Fruit fly (Drosophila melanogaster): ENCODE data around the gene hyx.

hyx gene

DNA sequence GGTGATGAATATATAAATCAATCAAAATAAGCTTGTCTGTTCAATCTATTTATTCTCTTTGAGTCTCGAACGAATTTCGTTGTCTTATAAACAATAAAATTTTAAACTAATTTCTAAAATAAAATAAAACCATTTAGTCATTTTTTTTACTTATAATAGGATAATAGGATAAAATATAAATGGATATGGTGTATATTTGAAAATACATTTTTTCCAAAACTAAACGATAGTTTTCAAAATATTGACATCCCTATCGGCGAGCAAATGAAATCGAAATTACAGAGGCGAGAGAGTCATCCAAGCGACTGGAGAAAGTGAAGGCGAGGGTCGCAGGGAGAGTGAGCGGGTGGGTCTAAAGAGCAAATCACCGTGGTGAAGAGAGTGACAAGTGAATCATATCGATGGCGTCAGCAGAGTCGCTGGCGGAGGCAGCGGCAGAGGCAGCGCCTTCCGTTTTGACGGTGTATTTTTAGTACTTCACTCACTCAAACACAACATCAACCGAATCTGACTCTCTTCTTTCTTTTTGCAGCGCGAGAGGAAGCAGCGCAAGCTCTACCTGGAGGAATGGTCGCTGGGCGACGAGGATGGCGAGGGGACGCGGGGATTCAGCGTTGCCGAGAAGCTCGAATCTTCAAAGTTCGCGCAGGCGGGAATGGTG is 19.0 kb downstream of the hyx start:
- no peak for TF ChIP-seq CG14050 (GFP tag; IDR thresholded peaks at IDR 0.05)
- peak; percentile 56 for TF ChIP-seq Hey (tag; optimal IDR thresholded peaks at IDR 0.05)
- TF ChIP-seq CG13624 (GFP tag; optimal IDR thresholded peaks at IDR 0.05), result peak; percentile 7
- TF ChIP-seq CG7963 (GFP tag; IDR thresholded peaks at IDR 0.05; ENCODE audit: partially characterized antibody), result no peak
- peak; percentile 93 for TF ChIP-seq CG13123 (GFP tag; optimal IDR thresholded peaks at IDR 0.05)
- peak; percentile 95 for TF ChIP-seq CG6813 (GFP tag; optimal IDR thresholded peaks at IDR 0.05)
- TF ChIP-seq Nf-YB (GFP tag; optimal IDR thresholded peaks at IDR 0.05), result peak; percentile 92
- TF ChIP-seq Xrp1 (GFP tag; IDR thresholded peaks at IDR 0.05), result no peak
- TF ChIP-seq Med (GFP tag), result peak; percentile 85
- TF ChIP-seq fd96Cb (tag; optimal IDR thresholded peaks at IDR 0.05), result peak; percentile 98
- peak; percentile 99 for TF ChIP-seq Spps (tag; optimal IDR thresholded peaks at IDR 0.05)
- TF ChIP-seq CG13894 (tag; optimal IDR thresholded peaks at IDR 0.05), result peak; percentile 98
- TF ChIP-seq CG5953 (GFP tag; IDR thresholded peaks at IDR 0.05), result no peak
- peak; percentile 98 for TF ChIP-seq CG13775 (GFP tag; optimal IDR thresholded peaks at IDR 0.05)
- TF ChIP-seq CG10321 (GFP tag; IDR thresholded peaks at IDR 0.05), result no peak
- peak; percentile 64 for TF ChIP-seq bab2 (GFP tag; optimal IDR thresholded peaks at IDR 0.05)
- TF ChIP-seq Dip2 (GFP tag; IDR thresholded peaks at IDR 0.05), result no peak
- TF ChIP-seq lab (GFP tag; optimal IDR thresholded peaks at IDR 0.05), result peak; percentile 99
- no peak for TF ChIP-seq so (GFP tag; IDR thresholded peaks at IDR 0.05)
- TF ChIP-seq CG14710 (tag; optimal IDR thresholded peaks at IDR 0.05), result peak; percentile 98
- TF ChIP-seq Dek (tag; optimal IDR thresholded peaks at IDR 0.05), result peak; percentile 98
- peak; percentile 26 for TF ChIP-seq gro (GFP tag; optimal IDR thresholded peaks at IDR 0.05)
- no peak for TF ChIP-seq HmgD (GFP tag; optimal IDR thresholded peaks at IDR 0.05)
- TF ChIP-seq Xbp1 (GFP tag; optimal IDR thresholded peaks at IDR 0.05), result peak; percentile 94
- TF ChIP-seq CG8765 (GFP tag; IDR thresholded peaks at IDR 0.05), result no peak
- TF ChIP-seq CHES-1-like (GFP tag; optimal IDR thresholded peaks at IDR 0.05), result peak; percentile 61
- peak; percentile 98 for TF ChIP-seq run (tag; optimal IDR thresholded peaks at IDR 0.05)
- peak; percentile 95 for TF ChIP-seq CG3407 (GFP tag; optimal IDR thresholded peaks at IDR 0.05)
- TF ChIP-seq unc-4 (GFP tag; IDR thresholded peaks at IDR 0.05; ENCODE audit: partially characterized antibody), result no peak
- peak; percentile 99 for TF ChIP-seq CG13296 (GFP tag; optimal IDR thresholded peaks at IDR 0.05)
- TF ChIP-seq HLHmδ (GFP tag; optimal IDR thresholded peaks at IDR 0.05), result peak; percentile 98
- peak; percentile 98 for TF ChIP-seq D19A (tag; optimal IDR thresholded peaks at IDR 0.05)
- peak; percentile 95 for TF ChIP-seq org-1 (GFP tag; optimal IDR thresholded peaks at IDR 0.05)
- TF ChIP-seq CG1024 (GFP tag; IDR thresholded peaks at IDR 0.05), result no peak
- TF ChIP-seq hb (GFP tag; IDR thresholded peaks at IDR 0.05; ENCODE audit: partially characterized antibody), result no peak
- TF ChIP-seq seq (GFP tag; IDR thresholded peaks at IDR 0.05), result no peak
- TF ChIP-seq twi (tag; optimal IDR thresholded peaks at IDR 0.05), result peak; percentile 97
- TF ChIP-seq Max (GFP tag; optimal IDR thresholded peaks at IDR 0.05), result peak; percentile 88
- peak; percentile 84 to 99 for TF ChIP-seq Hr51 (GFP tag; optimal IDR thresholded peaks at IDR 0.05)
- TF ChIP-seq CG17328 (GFP tag; IDR thresholded peaks at IDR 0.05), result no peak
- TF ChIP-seq gsb (GFP tag; IDR thresholded peaks at IDR 0.05), result no peak
- TF ChIP-seq tgo (GFP tag; IDR thresholded peaks at IDR 0.05), result no peak
- TF ChIP-seq CG11560 (tag; IDR thresholded peaks at IDR 0.05), result no peak
- peak; percentile 21 for TF ChIP-seq NC2β (GFP tag; optimal IDR thresholded peaks at IDR 0.05)
- TF ChIP-seq sna (GFP tag; IDR thresholded peaks at IDR 0.05; ENCODE audit: partially characterized antibody), result no peak
- TF ChIP-seq Sox102F (GFP tag; optimal IDR thresholded peaks at IDR 0.05), result peak; percentile 99
- no peak for TF ChIP-seq dm (GFP tag; optimal IDR thresholded peaks at IDR 0.05)
- TF ChIP-seq eve (GFP tag; optimal IDR thresholded peaks at IDR 0.05), result no peak
- TF ChIP-seq slp2 (GFP tag; optimal IDR thresholded peaks at IDR 0.05), result peak; percentile 44
- TF ChIP-seq CG8478 (optimal IDR thresholded peaks at IDR 0.05), result no peak
